Worm (Caenorhabditis elegans) whole organism, young adult: ENCODE measurements around the gene T07F12.2.

Experiments
- B0019.2 ChIP-seq: fragments of 200-800 bp; sonication (Bioruptor generic); conservative IDR thresholded peaks from 2 replicates; pipeline ENCODE4 v1.3.6; 2022; ENCODE audit warnings: missing genetic modification reagents, missing genetic modification characterization, missing compliant biosample characterization
- B0261.1 ChIP-seq: sonication (generic microtip); optimal IDR thresholded peaks from 2 replicates; lab custom pipeline; 2016; ENCODE audit warnings: mild to moderate bottlenecking, missing genetic modification characterization, moderate library complexity, missing compliant biosample characterization
- B0336.3 ChIP-seq: fragments of 200-800 bp; sonication (Bioruptor generic); IDR thresholded peaks from 2 replicates; pipeline ENCODE4 v1.3.6; 2022; ENCODE audit warnings: missing genetic modification characterization, missing compliant biosample characterization
- D2030.7 ChIP-seq: fragments of 200-800 bp; sonication (Bioruptor generic); IDR thresholded peaks from 2 replicates; pipeline ENCODE4 v1.3.6; 2022; ENCODE audit warnings: missing genetic modification reagents, missing genetic modification characterization, missing compliant biosample characterization
- F10E7.11 ChIP-seq: sonication (generic microtip); optimal IDR thresholded peaks from 2 replicates; lab custom pipeline; 2017; ENCODE audit warnings: mild to moderate bottlenecking, missing genetic modification characterization, moderate library complexity, missing compliant biosample characterization
- F23B12.7 ChIP-seq: sonication (generic microtip); optimal IDR thresholded peaks from 2 replicates; lab custom pipeline; 2017; ENCODE audit warnings: missing genetic modification characterization, mild to moderate bottlenecking, missing compliant biosample characterization, antibody characterized with exemption, moderate library complexity; ENCODE audit not compliant: insufficient read depth
- F33H1.4 ChIP-seq: fragments of 200-800 bp; sonication (Bioruptor generic); IDR thresholded peaks from 2 replicates; pipeline ENCODE4 v1.3.6; 2022; ENCODE audit warnings: missing genetic modification reagents, missing genetic modification characterization, missing compliant biosample characterization
- K11D2.4 ChIP-seq: fragments of 200-800 bp; sonication (Bioruptor generic); IDR thresholded peaks from 2 replicates; pipeline ENCODE4 v1.3.6; 2022; ENCODE audit warnings: missing genetic modification reagents, missing genetic modification characterization, missing compliant biosample characterization
- Y79H2A.3 ChIP-seq: fragments of 200-800 bp; sonication (Bioruptor generic); conservative IDR thresholded peaks from 2 replicates; pipeline ENCODE4 v1.3.6; 2022; ENCODE audit warnings: missing genetic modification reagents, missing genetic modification characterization, missing compliant biosample characterization
- Y95B8A.8 ChIP-seq: fragments of 200-800 bp; sonication (Bioruptor generic); IDR thresholded peaks from 2 replicates; pipeline ENCODE4 v1.3.6; 2022; ENCODE audit warnings: missing genetic modification reagents, missing genetic modification characterization, missing compliant biosample characterization
- akir-1 ChIP-seq: fragments of 200-800 bp; sonication (Bioruptor generic); optimal IDR thresholded peaks from 2 replicates; lab custom pipeline; 2018; ENCODE audit warnings: mild to moderate bottlenecking, missing genetic modification characterization, moderate library complexity, missing compliant biosample characterization
- bed-2 ChIP-seq: fragments of 200-800 bp; sonication (Bioruptor generic); IDR thresholded peaks from 2 replicates; pipeline ENCODE4 v1.3.6; 2022; ENCODE audit warnings: missing genetic modification reagents, missing genetic modification characterization, missing compliant biosample characterization
- cebp-2 ChIP-seq: fragments of 200-800 bp; sonication (Bioruptor generic); IDR thresholded peaks from 2 replicates; pipeline ENCODE4 v1.3.6; 2022; ENCODE audit warnings: missing genetic modification characterization, missing compliant biosample characterization
- ceh-27 ChIP-seq: fragments of 200-800 bp; sonication (Bioruptor generic); optimal IDR thresholded peaks from 2 replicates; lab custom pipeline; 2018; ENCODE audit warnings: mild to moderate bottlenecking, missing genetic modification characterization, moderate library complexity, missing compliant biosample characterization
- chd-7 ChIP-seq: sonication (generic microtip); optimal IDR thresholded peaks from 2 replicates; lab custom pipeline; 2016; ENCODE audit warnings: mild to moderate bottlenecking, missing genetic modification characterization, moderate library complexity, missing compliant biosample characterization
- dox-1 ChIP-seq: fragments of 200-800 bp; sonication (Bioruptor generic); IDR thresholded peaks from 2 replicates; pipeline ENCODE4 v1.3.6; 2022; ENCODE audit warnings: missing genetic modification reagents, missing genetic modification characterization, missing compliant biosample characterization
- ekl-4 ChIP-seq: fragments of 200-800 bp; sonication (Bioruptor generic); IDR thresholded peaks from 2 replicates; pipeline ENCODE4 v1.3.6; 2022; ENCODE audit warnings: missing genetic modification reagents, missing genetic modification characterization, missing compliant biosample characterization
- him-1 ChIP-seq: sonication (generic microtip); optimal IDR thresholded peaks from 2 replicates; lab custom pipeline; 2016; ENCODE audit warnings: missing genotype, missing genetic modification reagents, missing genetic modification characterization, missing compliant biosample characterization
- lag-1 ChIP-seq: fragments of 200-800 bp; sonication (Bioruptor generic); IDR thresholded peaks from 2 replicates; pipeline ENCODE4 v1.3.6; 2022; ENCODE audit warnings: missing genetic modification reagents, missing genetic modification characterization, missing compliant biosample characterization
- lin-35 ChIP-seq, 3 experiments: fragments of 150-350 bp in 2 of 3; sonication (generic microtip) in 1 of 3; optimal IDR thresholded peaks; 2 replicates each; lab custom pipeline; 2014 to 2018; ENCODE audit warnings: missing biosample characterization in 3 of 3, missing genetic modification characterization in 3 of 3, missing genetic modification reagents in 3 of 3
- lin-54 ChIP-seq: fragments of 200-800 bp; sonication (Bioruptor generic); optimal IDR thresholded peaks from 2 replicates; lab custom pipeline; 2018; ENCODE audit warnings: mild to moderate bottlenecking, missing genetic modification characterization, missing compliant biosample characterization
- madf-10 ChIP-seq: sonication (generic microtip); optimal IDR thresholded peaks from 2 replicates; lab custom pipeline; 2016; ENCODE audit warnings: mild to moderate bottlenecking, missing genetic modification characterization, missing compliant biosample characterization
- madf-8 ChIP-seq: fragments of 200-800 bp; sonication (Bioruptor generic); conservative IDR thresholded peaks from 2 replicates; pipeline ENCODE4 v1.3.6; 2022; ENCODE audit warnings: missing genetic modification reagents, missing genetic modification characterization, missing compliant biosample characterization
- mcd-1 ChIP-seq: fragments of 200-800 bp; sonication (Bioruptor generic); IDR thresholded peaks from 2 replicates; pipeline ENCODE4 v1.3.6; 2022; ENCODE audit warnings: missing genetic modification reagents, missing genetic modification characterization, missing compliant biosample characterization
- rpc-1 ChIP-seq, 2 experiments: fragments of 150-350 bp in 1 of 2; sonication (generic microtip) in 1 of 2; optimal IDR thresholded peaks; 2 replicates each; lab custom pipeline; 2014 to 2018; ENCODE audit warnings: missing biosample characterization in 1 of 2, missing genetic modification characterization in 1 of 2, missing genetic modification reagents in 1 of 2, missing genotype in 1 of 2
- sdz-38 ChIP-seq: sonication (generic microtip); optimal IDR thresholded peaks from 2 replicates; lab custom pipeline; 2016; ENCODE audit warnings: missing genotype, missing genetic modification characterization, missing compliant biosample characterization
- sea-2 ChIP-seq: fragments of 200-800 bp; sonication (Bioruptor generic); IDR thresholded peaks from 2 replicates; pipeline ENCODE4 v1.3.6; 2022; ENCODE audit warnings: missing genetic modification characterization, missing compliant biosample characterization
- snpc-1.3 ChIP-seq: sonication (generic microtip); optimal IDR thresholded peaks from 2 replicates; lab custom pipeline; 2017; ENCODE audit warnings: missing genetic modification characterization, mild to moderate bottlenecking, missing compliant biosample characterization, antibody characterized with exemption, moderate library complexity, missing genotype, missing genetic modification reagents; ENCODE audit not compliant: insufficient read depth
- snpc-4 ChIP-seq, 5 experiments: fragments of 150-350 bp in 1 of 5; sonication (generic microtip) in 4 of 5; optimal IDR thresholded peaks; 2 replicates each; lab custom pipeline; 2014 to 2018; ENCODE audit warnings: missing genetic modification characterization in 5 of 5, missing biosample characterization in 3 of 5, antibody characterized with exemption in 2 of 5, mild to moderate bottlenecking in 2 of 5, missing compliant biosample characterization in 2 of 5, missing genotype in 2 of 5, moderate library complexity in 2 of 5, missing genetic modification reagents in 1 of 5
- tbp1 ChIP-seq: fragments of 200-800 bp; sonication (Bioruptor generic); optimal IDR thresholded peaks from 2 replicates; lab custom pipeline; 2018; ENCODE audit warnings: mild to moderate bottlenecking, missing genetic modification characterization, missing compliant biosample characterization
- tbx-9 ChIP-seq: sonication (generic microtip); optimal IDR thresholded peaks from 2 replicates; lab custom pipeline; 2016; ENCODE audit warnings: borderline replicate concordance, missing genetic modification characterization, inconsistent platforms, missing compliant biosample characterization
- unc-130 ChIP-seq: sonication (generic microtip); optimal IDR thresholded peaks from 2 replicates; lab custom pipeline; 2016; ENCODE audit warnings: missing genetic modification reagents, missing genetic modification characterization, missing compliant biosample characterization
- zim-3 ChIP-seq: sonication (generic microtip); optimal IDR thresholded peaks from 2 replicates; lab custom pipeline; 2017; ENCODE audit warnings: mild to moderate bottlenecking, missing genetic modification characterization, moderate library complexity, missing compliant biosample characterization
- ztf-3 ChIP-seq: fragments of 200-800 bp; sonication (Bioruptor generic); optimal IDR thresholded peaks from 2 replicates; lab custom pipeline; 2018; ENCODE audit warnings: mild to moderate bottlenecking, missing genetic modification characterization, missing compliant biosample characterization

Gene T07F12.2

ce11 chrX:4872758-4873157 lies 17.3 kb upstream of the T07F12.2 start:
- no peak for TF ChIP-seq ztf-3
- TF ChIP-seq F33H1.4 = no peak
- TF ChIP-seq akir-1 (GFP tag; lab: Kevin White, UChicago) = no peak
- no peak for TF ChIP-seq tbx-9 (tag; lab: Kevin White, UChicago)
- TF ChIP-seq him-1 (tag; lab: Kevin White, UChicago) = no peak
- no peak for TF ChIP-seq madf-8 (GFP tag; lab: Robert Waterston, UW)
- no peak for TF ChIP-seq Y95B8A.8 (GFP tag; lab: Robert Waterston, UW)
- TF ChIP-seq B0261.1 (tag; lab: Kevin White, UChicago) = no peak
- TF ChIP-seq mcd-1 (GFP tag; lab: Robert Waterston, UW) = no peak
- no peak for TF ChIP-seq lin-54 (GFP tag; lab: Kevin White, UChicago)
- no peak for TF ChIP-seq ekl-4
- TF ChIP-seq D2030.7 = no peak
- TF ChIP-seq rpc-1 (optimal IDR thresholded peaks at IDR 0.05; lab: Kevin White, UChicago) = no peak
- TF ChIP-seq rpc-1 (tag; optimal IDR thresholded peaks at IDR 0.05; lab: Kevin White, UChicago) = no peak

DNA sequence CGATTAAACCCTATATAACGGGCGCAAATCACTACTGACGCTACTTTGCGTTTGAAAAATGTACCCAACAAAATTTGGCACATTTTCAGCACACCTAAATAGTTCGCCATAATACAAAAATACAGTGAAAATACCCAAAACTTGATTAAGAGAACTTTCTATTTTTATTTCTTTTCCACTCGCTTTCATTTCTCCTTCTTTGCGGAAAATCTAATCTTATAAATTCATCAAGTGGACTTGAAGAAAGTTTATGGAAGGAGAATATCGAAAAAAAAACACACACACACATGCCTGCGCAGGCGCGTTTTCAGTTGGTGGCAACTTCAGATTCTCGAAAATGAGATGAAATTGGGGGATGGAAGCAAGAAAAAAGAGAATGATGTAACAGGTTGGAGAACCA lies 14.7 kb upstream of the T07F12.2 start:
- TF ChIP-seq B0019.2 (GFP tag; lab: Robert Waterston, UW) (no peak), B0261.1 (tag; lab: Kevin White, UChicago) (no peak), K11D2.4 (GFP tag; lab: Robert Waterston, UW) (no peak), zim-3 (tag; lab: Kevin White, UChicago) (no peak), Y79H2A.3 (GFP tag; lab: Robert Waterston, UW) (no peak), sdz-38 (tag; lab: Kevin White, UChicago) (no peak), snpc-1.3 (tag; lab: Kevin White, UChicago) (no peak), F10E7.11 (tag; lab: Kevin White, UChicago) (no peak), unc-130 (GFP tag; lab: Kevin White, UChicago) (no peak), B0336.3 (GFP tag; lab: Robert Waterston, UW) (no peak), snpc-4 (GFP tag; optimal IDR thresholded peaks at IDR 0.05; lab: Kevin White, UChicago) (no peak), snpc-4 (tag; optimal IDR thresholded peaks at IDR 0.05; lab: Kevin White, UChicago) (no peak), F23B12.7 (tag; lab: Kevin White, UChicago) (no peak), madf-10 (no peak), cebp-2 (GFP tag; lab: Robert Waterston, UW) (no peak), bed-2 (GFP tag; lab: Robert Waterston, UW) (no peak), lag-1 (GFP tag; lab: Robert Waterston, UW) (no peak), chd-7 (no peak), lin-35 (GFP tag; optimal IDR thresholded peaks at IDR 0.05; lab: Kevin White, UChicago) (no peak), dox-1 (no peak)

DNA sequence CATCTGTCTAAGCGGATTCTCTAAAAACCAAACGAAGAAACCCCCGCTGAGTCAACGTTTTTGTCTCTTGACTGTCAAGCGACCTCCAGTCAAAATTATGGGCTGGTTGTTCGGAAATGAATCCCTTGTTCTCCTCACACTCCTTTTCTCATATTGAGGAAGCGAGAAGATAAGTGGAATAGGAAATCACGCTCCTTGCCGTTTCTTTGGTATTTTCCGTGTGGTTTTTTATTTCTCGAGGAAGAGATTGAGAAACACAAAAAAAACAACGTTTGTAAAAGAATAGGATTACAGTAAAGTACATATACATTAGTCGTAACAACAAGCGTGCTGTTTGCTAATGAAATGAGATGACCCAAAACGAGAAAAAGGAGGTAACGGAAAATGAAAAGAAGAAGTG lies 13.1 kb upstream of the T07F12.2 start, which contains the start of gene tsp-14:
tsp-14 (minus strand) TSS at position 62 of the 400 bp plus-strand sequence.
- no peak for TF ChIP-seq tbp1 (GFP tag; lab: Kevin White, UChicago)

ce11 chrX:4879998-4880397 lies 10.0 kb upstream of the T07F12.2 start:
- TF ChIP-seq ceh-27 (GFP tag; lab: Kevin White, UChicago) (peak; percentile 68), sea-2 (GFP tag; lab: Robert Waterston, UW) (no peak)
- TF ChIP-seq, all 124 proteins: peak for 1
